Worm (Caenorhabditis elegans) whole organism, mixed stage, embryonic: Measurements from ENCODE around the gene ric-3.

Source experiments
- drap-1 ChIP-seq: fragments of 200-800 bp; sonication (Bioruptor generic); optimal IDR thresholded peaks from 3 replicates; lab custom pipeline; 2018; ENCODE audit warnings: mild to moderate bottlenecking, missing genetic modification characterization, missing compliant biosample characterization
- nhr-28 ChIP-seq: fragments of 150-350 bp; optimal IDR thresholded peaks from 2 replicates; lab custom pipeline; 2014; ENCODE audit warnings: missing biosample characterization, missing genetic modification characterization
- pha-4 ChIP-seq: fragments of 150-350 bp; optimal IDR thresholded peaks from 2 replicates; lab custom pipeline; 2018; ENCODE audit warnings: missing biosample characterization, missing genetic modification reagents, missing genetic modification characterization
- snpc-4 ChIP-seq: fragments of 150-350 bp; optimal IDR thresholded peaks from 2 replicates; lab custom pipeline; 2014; ENCODE audit warnings: missing biosample characterization, missing genetic modification characterization
- ztf-11 ChIP-seq: fragments of 150-350 bp; optimal IDR thresholded peaks from 2 replicates; lab custom pipeline; 2014; ENCODE audit warnings: missing biosample characterization, missing genetic modification characterization

- no peak for TF ChIP-seq pha-4 (tag; lab: Kevin White, UChicago)
- no peak for TF ChIP-seq drap-1 (GFP tag; lab: Kevin White, UChicago)
- no peak for TF ChIP-seq nhr-28 (tag; lab: Kevin White, UChicago)
- no peak for TF ChIP-seq ztf-11 (tag; lab: Kevin White, UChicago)
- TF ChIP-seq snpc-4, result no peak
Measured at ce11 chrIV:7836491-7836890, 18.4 kb downstream of the ric-3 start.
